Worm (Caenorhabditis elegans) whole organism, early embryonic: Measurements from ENCODE around the gene F46F5.5.
"Not testable (repeated sequence)": the region's sequence is repeated elsewhere in the genome, so short reads cannot be mapped to it uniquely, and the experiment has no call there.

Experiments
- B0310.2 ChIP-seq: sonication (generic microtip); optimal IDR thresholded peaks from 2 replicates; lab custom pipeline; 2016; ENCODE audit warnings: mild to moderate bottlenecking, missing genetic modification characterization, missing compliant biosample characterization
- F13C5.2 ChIP-seq: sonication (generic microtip); optimal IDR thresholded peaks from 2 replicates; lab custom pipeline; 2017; ENCODE audit warnings: mild to moderate bottlenecking, missing genetic modification characterization, inconsistent platforms, missing compliant biosample characterization
- aly-1 ChIP-seq: sonication (generic microtip); optimal IDR thresholded peaks from 2 replicates; lab custom pipeline; 2016; ENCODE audit warnings: missing genetic modification characterization, missing compliant biosample characterization
- ama-1 ChIP-seq: fragments of 150-350 bp; optimal IDR thresholded peaks from 2 replicates; lab custom pipeline; 2014
- ceh-13 ChIP-seq: fragments of 200-800 bp; sonication (Bioruptor generic); optimal IDR thresholded peaks from 2 replicates; lab custom pipeline; 2018; ENCODE audit warnings: mild to moderate bottlenecking, missing genetic modification characterization, missing compliant biosample characterization
- ceh-36 ChIP-seq: sonication (generic microtip); optimal IDR thresholded peaks from 2 replicates; lab custom pipeline; 2016; ENCODE audit warnings: missing genetic modification characterization, inconsistent platforms, missing compliant biosample characterization
- ets-7 ChIP-seq: sonication (generic microtip); optimal IDR thresholded peaks from 2 replicates; lab custom pipeline; 2016; ENCODE audit warnings: missing genotype, missing genetic modification characterization, missing compliant biosample characterization
- flt-1 ChIP-seq: fragments of 200-800 bp; sonication (Bioruptor generic); IDR thresholded peaks from 2 replicates; pipeline ENCODE4 v1.3.6; 2022; ENCODE audit warnings: missing genetic modification characterization, missing compliant biosample characterization
- hmbx-1 ChIP-seq: sonication (generic microtip); optimal IDR thresholded peaks from 2 replicates; lab custom pipeline; 2016; ENCODE audit warnings: mild to moderate bottlenecking, missing genetic modification characterization, missing compliant biosample characterization
- hmg-4 ChIP-seq: fragments of 200-800 bp; sonication (Bioruptor generic); optimal IDR thresholded peaks from 2 replicates; lab custom pipeline; 2018; ENCODE audit warnings: mild to moderate bottlenecking, missing genetic modification characterization, missing compliant biosample characterization
- hnd-1 ChIP-seq: sonication (generic microtip); optimal IDR thresholded peaks from 2 replicates; lab custom pipeline; 2016; ENCODE audit warnings: missing genetic modification characterization, missing compliant biosample characterization
- pes-1 ChIP-seq: fragments of 200-800 bp; sonication (Bioruptor generic); IDR thresholded peaks from 2 replicates; pipeline ENCODE4 v1.3.6; 2022; ENCODE audit warnings: missing genetic modification reagents, missing genetic modification characterization, missing compliant biosample characterization
- scrt-1 ChIP-seq: fragments of 200-800 bp; sonication (Bioruptor generic); IDR thresholded peaks from 2 replicates; pipeline ENCODE4 v1.3.6; 2022; ENCODE audit warnings: missing genetic modification characterization, missing compliant biosample characterization
- sea-1 ChIP-seq: fragments of 200-800 bp; sonication (Bioruptor generic); conservative IDR thresholded peaks from 2 replicates; pipeline ENCODE4 v1.3.6; 2022; ENCODE audit warnings: missing genetic modification characterization, missing compliant biosample characterization
- tbx-11 ChIP-seq: fragments of 200-800 bp; sonication (Bioruptor generic); IDR thresholded peaks from 2 replicates; pipeline ENCODE4 v1.3.6; 2022; ENCODE audit warnings: missing genetic modification characterization, missing compliant biosample characterization
- tbx-37 ChIP-seq: fragments of 200-800 bp; sonication (Bioruptor generic); conservative IDR thresholded peaks from 2 replicates; pipeline ENCODE4 v1.3.6; 2022; ENCODE audit warnings: missing genetic modification reagents, missing genetic modification characterization, missing compliant biosample characterization
- tra-4 ChIP-seq: sonication (generic microtip); optimal IDR thresholded peaks from 2 replicates; lab custom pipeline; 2017; ENCODE audit warnings: missing genetic modification characterization, missing compliant biosample characterization

The F46F5.5 gene

ce11 chrII:812917-813316 is at the start of gene F46F5.5:
Gene F46F5.5, minus strand, starts transcription at chrII:813017.
- TF ChIP-seq flt-1 (GFP tag; lab: Robert Waterston, UW) (no peak), ama-1 (lab: Kevin White, UChicago) (no peak)

ce11 chrII:861564-861963 is 48.7 kb upstream of the F46F5.5 start, which contains the start of gene Y46B2A.4:
Gene Y46B2A.4, plus strand, starts transcription at chrII:861864.
- TF ChIP-seq tra-4 (tag; lab: Kevin White, UChicago) = no peak
- no peak for TF ChIP-seq B0310.2 (tag; lab: Kevin White, UChicago)
- TF ChIP-seq aly-1 = no peak
- TF ChIP-seq F13C5.2 (tag; lab: Kevin White, UChicago) = no peak
- TF ChIP-seq ets-7 (tag; lab: Kevin White, UChicago) = no peak
- TF ChIP-seq ceh-13 = no peak
- TF ChIP-seq scrt-1 (GFP tag; lab: Robert Waterston, UW) = no peak
- no peak for TF ChIP-seq ceh-36
- no peak for TF ChIP-seq tbx-37 (GFP tag; lab: Robert Waterston, UW)
- TF ChIP-seq ama-1 (lab: Kevin White, UChicago) = no peak
- TF ChIP-seq sea-1 (GFP tag; lab: Robert Waterston, UW) = no peak
- no peak for TF ChIP-seq hmbx-1 (tag; lab: Kevin White, UChicago)
- TF ChIP-seq flt-1 (GFP tag; lab: Robert Waterston, UW) = no peak
- no peak for TF ChIP-seq hmg-4
- TF ChIP-seq tbx-11 (GFP tag; lab: Robert Waterston, UW) = no peak
- no peak for TF ChIP-seq pes-1 (GFP tag; lab: Robert Waterston, UW)
- TF ChIP-seq hnd-1 (tag; lab: Kevin White, UChicago) = no peak

- not testable (repeated sequence) for TF ChIP-seq tbx-37 (GFP tag; lab: Robert Waterston, UW); F13C5.2 (tag; lab: Kevin White, UChicago); hnd-1 (tag; lab: Kevin White, UChicago)
These were observed 37.8 kb upstream of the F46F5.5 start, which contains the start of gene F28A10.5 for ce11 chrII:850567-850966. Gene F28A10.5, minus strand, starts transcription at chrII:850667.

ce11 chrII:848519-848918 is 35.7 kb upstream of the F46F5.5 start, which contains the start of the genes acdh-9 and F28A10.13:
Gene acdh-9, minus strand, starts transcription at chrII:848603.
Gene F28A10.13, plus strand, starts transcription at chrII:848812.
- no peak for TF ChIP-seq aly-1
- TF ChIP-seq scrt-1 (GFP tag; lab: Robert Waterston, UW) = no peak

- TF ChIP-seq ets-7 (tag; lab: Kevin White, UChicago) (no peak), tra-4 (tag; lab: Kevin White, UChicago) (no peak), scrt-1 (GFP tag; lab: Robert Waterston, UW) (no peak), hnd-1 (tag; lab: Kevin White, UChicago) (no peak), hmg-4 (no peak), aly-1 (no peak), sea-1 (GFP tag; lab: Robert Waterston, UW) (no peak), tbx-37 (GFP tag; lab: Robert Waterston, UW) (no peak), hmbx-1 (tag; lab: Kevin White, UChicago) (no peak), pes-1 (GFP tag; lab: Robert Waterston, UW) (no peak), F13C5.2 (tag; lab: Kevin White, UChicago) (no peak), ama-1 (lab: Kevin White, UChicago) (no peak), B0310.2 (tag; lab: Kevin White, UChicago) (no peak), ceh-36 (no peak), flt-1 (GFP tag; lab: Robert Waterston, UW) (no peak), tbx-11 (GFP tag; lab: Robert Waterston, UW) (no peak), ceh-13 (no peak)
These were observed 32.8 kb upstream of the F46F5.5 start, which contains the start of gene F28A10.7 for ce11 chrII:845618-846017. Gene F28A10.7, minus strand, starts transcription at chrII:845718.

ce11 chrII:843971-844370 is 31.2 kb upstream of the F46F5.5 start, which contains the start of gene F28A10.4:
Gene F28A10.4, plus strand, starts transcription at chrII:844271.
- TF ChIP-seq ets-7 (tag; lab: Kevin White, UChicago) (no peak), hmg-4 (no peak), ceh-13 (no peak), ceh-36 (no peak), flt-1 (GFP tag; lab: Robert Waterston, UW) (no peak), ama-1 (lab: Kevin White, UChicago) (no peak), pes-1 (GFP tag; lab: Robert Waterston, UW) (no peak), sea-1 (GFP tag; lab: Robert Waterston, UW) (no peak), hmbx-1 (tag; lab: Kevin White, UChicago) (no peak), tbx-11 (GFP tag; lab: Robert Waterston, UW) (no peak)

- TF ChIP-seq F13C5.2 (tag; lab: Kevin White, UChicago) = no peak
- no peak for TF ChIP-seq ceh-13
- TF ChIP-seq hmbx-1 (tag; lab: Kevin White, UChicago) = no peak
- no peak for TF ChIP-seq tbx-37 (GFP tag; lab: Robert Waterston, UW)
- no peak for TF ChIP-seq tra-4 (tag; lab: Kevin White, UChicago)
- TF ChIP-seq ama-1 (lab: Kevin White, UChicago) = no peak
- no peak for TF ChIP-seq hnd-1 (tag; lab: Kevin White, UChicago)
- no peak for TF ChIP-seq ceh-36
- no peak for TF ChIP-seq tbx-11 (GFP tag; lab: Robert Waterston, UW)
- no peak for TF ChIP-seq sea-1 (GFP tag; lab: Robert Waterston, UW)
- no peak for TF ChIP-seq hmg-4
- no peak for TF ChIP-seq scrt-1 (GFP tag; lab: Robert Waterston, UW)
- TF ChIP-seq B0310.2 (tag; lab: Kevin White, UChicago) = no peak
- no peak for TF ChIP-seq pes-1 (GFP tag; lab: Robert Waterston, UW)
- TF ChIP-seq flt-1 (GFP tag; lab: Robert Waterston, UW) = no peak
- TF ChIP-seq ets-7 (tag; lab: Kevin White, UChicago) = no peak
- no peak for TF ChIP-seq aly-1
These were observed 27.3 kb upstream of the F46F5.5 start, which contains the start of gene clc-33 for ce11 chrII:840131-840530. Gene clc-33, plus strand, starts transcription at chrII:840431.
